Worm (Caenorhabditis elegans) whole organism, L4/young adult: ENCODE results near the gene C25F9.14.

Source experiments
- W03F9.2 ChIP-seq: fragments of 150-350 bp; optimal IDR thresholded peaks from 2 replicates; lab custom pipeline; 2014; ENCODE audit warnings: missing biosample characterization, missing genetic modification characterization
- him-1 ChIP-seq: sonication (generic microtip); optimal IDR thresholded peaks from 2 replicates; lab custom pipeline; 2016; ENCODE audit warnings: missing genotype, missing genetic modification reagents, missing genetic modification characterization, missing compliant biosample characterization

- TF ChIP-seq him-1 (tag; lab: Kevin White, UChicago) (no peak), W03F9.2 (tag; lab: Kevin White, UChicago) (no peak)
These were observed 19.8 kb upstream of the C25F9.14 start, which contains the start of the genes C25F9.4 and C25F9.9 for ce11 chrV:19416475-19416874.
